Fruit fly (Drosophila melanogaster) whole organism, prepupa: ENCODE results near the gene Sec24CD.

Experiments used
- Blimp-1 ChIP-seq: fragments of 200-800 bp; sonication (Bioruptor generic); optimal IDR thresholded peaks from 3 replicates; lab custom pipeline; 2017; ENCODE audit warnings: missing biosample characterization, missing genetic modification characterization, mild to moderate bottlenecking, moderate library complexity, missing genetic modification reagents
- CG6792 ChIP-seq: fragments of 200-800 bp; sonication (Bioruptor generic); optimal IDR thresholded peaks from 3 replicates; lab custom pipeline; 2016; ENCODE audit warnings: missing biosample characterization, missing genetic modification characterization
- Met ChIP-seq: fragments of 200-800 bp; sonication (Bioruptor generic); optimal IDR thresholded peaks from 3 replicates; lab custom pipeline; 2016; ENCODE audit warnings: missing biosample characterization, missing genetic modification characterization

DNA sequence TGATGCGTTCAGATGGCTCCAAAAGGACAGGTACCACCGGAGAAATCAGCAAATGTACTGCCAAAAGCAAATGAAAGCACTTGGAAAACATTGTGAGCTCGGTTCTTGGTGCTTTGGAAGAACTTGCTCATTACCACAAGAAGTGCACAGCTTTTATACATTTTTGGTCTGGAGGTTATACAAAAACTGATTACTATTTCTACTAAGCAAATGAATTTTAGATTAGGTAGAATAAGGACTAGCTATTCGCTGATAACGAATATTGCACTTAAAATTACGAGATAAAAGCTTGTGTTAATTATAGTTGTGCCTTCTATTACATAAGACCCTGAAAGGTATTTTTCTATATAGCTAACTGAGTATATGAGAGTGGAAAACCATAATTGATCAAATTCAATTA is 18.3 kb upstream of the Sec24CD start, which contains the start of gene Send1:
- TF ChIP-seq Met (GFP tag; lab: Kevin White, UChicago) (no peak), Blimp-1 (no peak), CG6792 (GFP tag; lab: Kevin White, UChicago) (no peak)
